Fruit fly (Drosophila melanogaster) whole organism, embryonic: ENCODE results near the gene CG34384.

Experiments
- Atf3 ChIP-seq: fragments of 200-800 bp; sonication (Bioruptor generic); optimal IDR thresholded peaks from 3 replicates; lab custom pipeline; 2016; ENCODE audit warnings: missing biosample characterization, missing genetic modification characterization
- B-H2 ChIP-seq: fragments of 200-800 bp; sonication (Bioruptor generic); optimal IDR thresholded peaks from 2 replicates; lab custom pipeline; 2018; ENCODE audit warnings: missing biosample characterization, mild to moderate bottlenecking, missing genetic modification characterization
- Blimp-1 ChIP-seq: fragments of 200-800 bp; sonication (Bioruptor generic); optimal IDR thresholded peaks from 3 replicates; lab custom pipeline; 2018; ENCODE audit warnings: missing biosample characterization, missing genetic modification characterization, mild to moderate bottlenecking, moderate library complexity, missing genetic modification reagents
- CG10147 ChIP-seq: fragments of 200-800 bp; sonication (Bioruptor generic); optimal IDR thresholded peaks from 2 replicates; lab custom pipeline; 2019; ENCODE audit warnings: missing biosample characterization, mild to moderate bottlenecking, missing genetic modification characterization, moderate library complexity
- CG12299 ChIP-seq: fragments of 200-800 bp; sonication (Bioruptor generic); optimal IDR thresholded peaks from 2 replicates; lab custom pipeline; 2018; ENCODE audit warnings: missing biosample characterization, mild to moderate bottlenecking, missing genetic modification characterization
- CG12769 ChIP-seq: fragments of 200-800 bp; sonication (Bioruptor generic); optimal IDR thresholded peaks from 2 replicates; lab custom pipeline; 2019; ENCODE audit warnings: missing biosample characterization, mild to moderate bottlenecking, missing genetic modification characterization, moderate library complexity
- CG14050 ChIP-seq: fragments of 200-800 bp; sonication (Bioruptor generic); IDR thresholded peaks from 3 replicates; pipeline ENCODE4 v1.3.6; 2022; ENCODE audit warnings: missing biosample characterization, missing genetic modification characterization
- CG17328 ChIP-seq: fragments of 200-800 bp; sonication (Bioruptor generic); IDR thresholded peaks from 2 replicates; pipeline ENCODE4 v1.3.6; 2022; ENCODE audit warnings: missing biosample characterization, missing genetic modification characterization
- CG17385 ChIP-seq: fragments of 200-800 bp; sonication (Bioruptor generic); optimal IDR thresholded peaks from 3 replicates; lab custom pipeline; 2018; ENCODE audit warnings: missing biosample characterization, mild to moderate bottlenecking, missing genetic modification characterization
- CG18599 ChIP-seq: fragments of 200-800 bp; sonication (Bioruptor generic); optimal IDR thresholded peaks from 3 replicates; lab custom pipeline; 2017; ENCODE audit warnings: missing biosample characterization, missing genetic modification characterization, mild to moderate bottlenecking, moderate library complexity, missing genetic modification reagents
- CG18764 ChIP-seq: fragments of 200-800 bp; sonication (Bioruptor generic); optimal IDR thresholded peaks from 3 replicates; lab custom pipeline; 2016; ENCODE audit warnings: missing biosample characterization, missing genetic modification characterization
- CG31441 ChIP-seq: fragments of 200-800 bp; sonication (Bioruptor generic); IDR thresholded peaks from 2 replicates; pipeline ENCODE4 v1.3.6; 2022; ENCODE audit warnings: missing biosample characterization, missing genetic modification characterization
- CG3726 ChIP-seq: fragments of 200-800 bp; sonication (Bioruptor generic); IDR thresholded peaks from 3 replicates; pipeline ENCODE4, ENCODE4 v1.3.6; 2022; ENCODE audit warnings: missing biosample characterization, missing genetic modification characterization
- CG4617 ChIP-seq: fragments of 200-800 bp; sonication (Bioruptor generic); optimal IDR thresholded peaks from 3 replicates; lab custom pipeline; 2016; ENCODE audit warnings: missing biosample characterization, missing genetic modification characterization, borderline replicate concordance
- CG4730 ChIP-seq: fragments of 200-800 bp; sonication (Bioruptor generic); IDR thresholded peaks from 2 replicates; pipeline ENCODE4 v1.3.6; 2022; ENCODE audit warnings: missing biosample characterization, missing genetic modification characterization
- CG7372 ChIP-seq: fragments of 200-800 bp; sonication (Bioruptor generic); IDR thresholded peaks from 2 replicates; pipeline ENCODE4 v1.3.6; 2022; ENCODE audit warnings: missing biosample characterization, missing genetic modification characterization
- CG8359 ChIP-seq: fragments of 200-800 bp; sonication (Bioruptor generic); optimal IDR thresholded peaks from 2 replicates; lab custom pipeline; 2017; ENCODE audit warnings: missing biosample characterization, mild to moderate bottlenecking, missing genetic modification characterization, borderline replicate concordance
- CG8478 ChIP-seq: fragments of >200 bp; optimal IDR thresholded peaks from 2 replicates; lab custom pipeline; 2018
- CG9817 ChIP-seq: fragments of 200-800 bp; sonication (Bioruptor generic); optimal IDR thresholded peaks from 2 replicates; lab custom pipeline; 2018; ENCODE audit warnings: missing biosample characterization, mild to moderate bottlenecking, missing genetic modification characterization, moderate library complexity
- CoRest ChIP-seq: fragments of 200-800 bp; sonication (Bioruptor generic); optimal IDR thresholded peaks from 3 replicates; lab custom pipeline; 2018; ENCODE audit warnings: missing biosample characterization, mild to moderate bottlenecking, missing genetic modification characterization, moderate library complexity
- Gug ChIP-seq: fragments of 200-800 bp; sonication (Bioruptor generic); IDR thresholded peaks from 4 replicates; pipeline ENCODE4 v1.3.6; 2022; ENCODE audit warnings: missing biosample characterization, missing genetic modification characterization
- H15 ChIP-seq: fragments of 200-800 bp; sonication (Bioruptor generic); IDR thresholded peaks from 3 replicates; pipeline ENCODE4 v1.3.6; 2022; ENCODE audit warnings: missing biosample characterization, missing genetic modification characterization
- Hmx ChIP-seq: fragments of 200-800 bp; sonication (Bioruptor generic); optimal IDR thresholded peaks from 2 replicates; lab custom pipeline; 2016; ENCODE audit warnings: missing biosample characterization, missing genetic modification characterization
- Hr51 ChIP-seq, 2 experiments: fragments of 200-800 bp; sonication (Bioruptor generic); optimal IDR thresholded peaks; 2 replicates in 1 of 2; 3 replicates in 1 of 2; lab custom pipeline; 2016 to 2018; ENCODE audit warnings: missing biosample characterization in 2 of 2, missing genetic modification characterization in 2 of 2, mild to moderate bottlenecking in 1 of 2, moderate library complexity in 1 of 2
- NFAT ChIP-seq: fragments of 200-800 bp; sonication (Bioruptor generic); IDR thresholded peaks from 2 replicates; pipeline ENCODE4 v1.3.6; 2022; ENCODE audit warnings: missing biosample characterization, missing genetic modification characterization
- Pdp1 ChIP-seq, 2 experiments: fragments of 200-800 bp; sonication (Bioruptor generic); optimal IDR thresholded peaks; 3 replicates each; lab custom pipeline; 2016; ENCODE audit warnings: missing biosample characterization in 2 of 2, missing genetic modification characterization in 2 of 2, mild to moderate bottlenecking in 1 of 2, moderate library complexity in 1 of 2
- Ssrp ChIP-seq: fragments of 200-800 bp; sonication (Bioruptor generic); optimal IDR thresholded peaks from 2 replicates; lab custom pipeline; 2018; ENCODE audit warnings: missing biosample characterization, mild to moderate bottlenecking, missing genetic modification characterization, moderate library complexity
- Stat92E ChIP-seq, 3 experiments: fragments of >200 bp in 2 of 3; fragments of 200-800 bp in 1 of 3; sonication (Bioruptor generic) in 1 of 3; optimal IDR thresholded peaks; 2 replicates each; lab custom pipeline; 2017 to 2019; ENCODE audit warnings: missing biosample characterization in 3 of 3, missing genetic modification characterization in 3 of 3, mild to moderate bottlenecking in 1 of 3, moderate library complexity in 1 of 3
- TFAM ChIP-seq: fragments of 200-800 bp; sonication (Bioruptor generic); optimal IDR thresholded peaks from 2 replicates; lab custom pipeline; 2017; ENCODE audit warnings: missing biosample characterization, missing genetic modification characterization, inconsistent platforms
- Tbp ChIP-seq: fragments of >200 bp; optimal IDR thresholded peaks from 2 replicates; lab custom pipeline; 2018; ENCODE audit warnings: missing biosample characterization, missing genetic modification characterization
- Usf ChIP-seq: fragments of 200-800 bp; sonication (Bioruptor generic); optimal IDR thresholded peaks from 2 replicates; lab custom pipeline; 2017; ENCODE audit warnings: missing genotype, missing biosample characterization, missing genetic modification characterization
- Vsx1 ChIP-seq: fragments of 200-800 bp; sonication (Bioruptor generic); optimal IDR thresholded peaks from 2 replicates; lab custom pipeline; 2017; ENCODE audit warnings: missing biosample characterization, mild to moderate bottlenecking, missing genetic modification characterization, missing genetic modification reagents
- ase ChIP-seq: fragments of 200-800 bp; sonication (Bioruptor generic); IDR thresholded peaks from 3 replicates; pipeline ENCODE4 v1.3.6; 2022; ENCODE audit warnings: missing biosample characterization, missing genetic modification characterization
- chinmo ChIP-seq: fragments of 200-800 bp; sonication (Bioruptor generic); IDR thresholded peaks from 4 replicates; pipeline ENCODE4 v1.3.6; 2022; ENCODE audit warnings: missing biosample characterization, missing genetic modification characterization; ENCODE audit not compliant: partially characterized antibody
- disco-r ChIP-seq: fragments of 200-800 bp; sonication (Bioruptor generic); optimal IDR thresholded peaks from 2 replicates; lab custom pipeline; 2016; ENCODE audit warnings: missing biosample characterization, missing genetic modification characterization
- dpn ChIP-seq, 2 experiments: fragments of 200-800 bp; sonication (Bioruptor generic); optimal IDR thresholded peaks; 3 replicates each; lab custom pipeline; 2016; ENCODE audit warnings: missing biosample characterization in 2 of 2, missing genetic modification characterization in 2 of 2
- dysf ChIP-seq: fragments of 200-800 bp; sonication (Bioruptor generic); IDR thresholded peaks from 3 replicates; pipeline ENCODE4 v1.3.6; 2022; ENCODE audit warnings: missing biosample characterization, missing genetic modification characterization
- emc ChIP-seq: fragments of 200-800 bp; sonication (Bioruptor generic); optimal IDR thresholded peaks from 2 replicates; lab custom pipeline; 2016; ENCODE audit warnings: missing biosample characterization, missing genetic modification characterization
- en ChIP-seq: fragments of 200-800 bp; sonication (Bioruptor generic); optimal IDR thresholded peaks from 2 replicates; lab custom pipeline; 2016; ENCODE audit warnings: missing biosample characterization, missing genetic modification characterization
- hb ChIP-seq: fragments of 200-800 bp; sonication (Bioruptor generic); IDR thresholded peaks from 3 replicates; pipeline ENCODE4 v1.3.6; 2022; ENCODE audit warnings: missing biosample characterization, missing genetic modification characterization; ENCODE audit not compliant: partially characterized antibody
- hbn ChIP-seq: fragments of 200-800 bp; sonication (Bioruptor generic); IDR thresholded peaks from 2 replicates; pipeline ENCODE4 v1.3.6; 2022; ENCODE audit warnings: missing biosample characterization, missing genetic modification characterization; ENCODE audit not compliant: partially characterized antibody
- kay ChIP-seq: fragments of 200-800 bp; sonication (Bioruptor generic); optimal IDR thresholded peaks from 2 replicates; lab custom pipeline; 2016; ENCODE audit warnings: missing biosample characterization, missing genetic modification characterization
- mam ChIP-seq: fragments of 200-800 bp; sonication (Bioruptor generic); optimal IDR thresholded peaks from 3 replicates; lab custom pipeline; 2016; ENCODE audit warnings: missing biosample characterization, missing genetic modification characterization
- psq ChIP-seq: fragments of 200-800 bp; sonication (Bioruptor generic); optimal IDR thresholded peaks from 2 replicates; lab custom pipeline; 2017; ENCODE audit warnings: missing biosample characterization, missing genetic modification characterization
- sens ChIP-seq: fragments of 200-800 bp; sonication (Bioruptor generic); peaks from one replicate; lab custom pipeline; 2016; ENCODE audit warnings: missing biosample characterization, missing genetic modification characterization
- slou ChIP-seq: fragments of 200-800 bp; sonication (Bioruptor generic); optimal IDR thresholded peaks from 3 replicates; lab custom pipeline; 2016; ENCODE audit warnings: missing biosample characterization, missing genetic modification characterization
- sr ChIP-seq: fragments of 200-800 bp; sonication (Bioruptor generic); IDR thresholded peaks from 3 replicates; pipeline ENCODE4 v1.3.6; 2022; ENCODE audit warnings: missing biosample characterization, missing genetic modification characterization
- ssp ChIP-seq: fragments of 200-800 bp; sonication (Bioruptor generic); IDR thresholded peaks from 2 replicates; pipeline ENCODE4 v1.3.6; 2022; ENCODE audit warnings: missing biosample characterization, missing genetic modification characterization
- tgo ChIP-seq: fragments of 200-800 bp; sonication (Bioruptor generic); IDR thresholded peaks from 3 replicates; pipeline ENCODE4 v1.3.6; 2022; ENCODE audit warnings: missing biosample characterization, missing genetic modification characterization
- trh ChIP-seq: fragments of 200-800 bp; sonication (Bioruptor generic); optimal IDR thresholded peaks from 2 replicates; lab custom pipeline; 2016; ENCODE audit warnings: missing biosample characterization, missing genetic modification characterization
- zen ChIP-seq: fragments of 200-800 bp; sonication (Bioruptor generic); optimal IDR thresholded peaks from 3 replicates; lab custom pipeline; 2018; ENCODE audit warnings: missing biosample characterization, mild to moderate bottlenecking, missing genetic modification characterization, moderate library complexity

CG34384 gene

dm6 chr3R:7821559-7821958 is 7.4 kb downstream of the CG34384 start (continued):
- TF ChIP-seq CG9817 (tag; lab: Kevin White, UChicago): peak; percentile 14
- TF ChIP-seq Usf: no peak
- no peak for TF ChIP-seq CG4730
- no peak for TF ChIP-seq CG17385 (GFP tag; lab: Kevin White, UChicago)
- no peak for TF ChIP-seq Ssrp
- 0 out of 2 replicates have a peak, but pooled peaks have one; percentile 19 for TF ChIP-seq CG31441 (GFP tag; lab: Robert Waterston, UW)
- TF ChIP-seq B-H2 (GFP tag; lab: Kevin White, UChicago): peak; percentile 17
- peak; percentile 39 for TF ChIP-seq sens (GFP tag; lab: Kevin White, UChicago)
- peak; percentile 64 for TF ChIP-seq dysf
- TF ChIP-seq Hmx (GFP tag; lab: Kevin White, UChicago): no peak
- no peak for TF ChIP-seq Vsx1
- TF ChIP-seq emc (GFP tag; lab: Kevin White, UChicago): no peak
- TF ChIP-seq chinmo (GFP tag; lab: Robert Waterston, UW): no peak
- no peak for TF ChIP-seq NFAT (GFP tag; lab: Robert Waterston, UW)
- no peak for TF ChIP-seq Tbp (GFP tag; lab: Kevin White, UChicago)
- peak in 1 of 2 experiments; percentile 27 for TF ChIP-seq Pdp1 (GFP tag; optimal IDR thresholded peaks at IDR 0.05; lab: Kevin White, UChicago)
- TF ChIP-seq Gug (GFP tag; lab: Robert Waterston, UW): no peak
- no peak for TF ChIP-seq CG14050
- no peak for TF ChIP-seq CG12299 (tag; lab: Kevin White, UChicago)
- TF ChIP-seq sr: no peak
- TF ChIP-seq disco-r (GFP tag; lab: Kevin White, UChicago): no peak
- no peak for TF ChIP-seq zen (tag; lab: Kevin White, UChicago)
- no peak for TF ChIP-seq H15 (GFP tag; lab: Robert Waterston, UW)
- TF ChIP-seq hbn: no peak
- TF ChIP-seq CG3726 (GFP tag; lab: Robert Waterston, UW): 0 out of 3 replicates have a peak, but pooled peaks have one; percentile 13
- peak; percentile 30 for TF ChIP-seq CoRest (tag; lab: Kevin White, UChicago)
- TF ChIP-seq ssp: peak; percentile 49; the same call in 1 of the 2 replicates
- TF ChIP-seq Atf3 (GFP tag; lab: Kevin White, UChicago): no peak
- TF ChIP-seq CG17328 (GFP tag; lab: Robert Waterston, UW): no peak
- no peak for TF ChIP-seq CG18764 (GFP tag; lab: Kevin White, UChicago)
- no peak for TF ChIP-seq TFAM (GFP tag; lab: Kevin White, UChicago)
- TF ChIP-seq Stat92E (GFP tag; optimal IDR thresholded peaks at IDR 0.05; lab: Kevin White, UChicago): no peak
- TF ChIP-seq hb: no peak
- no peak for TF ChIP-seq slou (GFP tag; lab: Kevin White, UChicago)
- TF ChIP-seq CG12769 (tag; lab: Kevin White, UChicago): no peak
- TF ChIP-seq kay: no peak
- no peak for TF ChIP-seq CG4617 (GFP tag; lab: Kevin White, UChicago)
- TF ChIP-seq trh (GFP tag; lab: Kevin White, UChicago): no peak
- no peak for TF ChIP-seq CG7372 (GFP tag; lab: Robert Waterston, UW)
- TF ChIP-seq Blimp-1 (GFP tag; lab: Kevin White, UChicago): no peak
- TF ChIP-seq psq (GFP tag; lab: Kevin White, UChicago): no peak
- peak in 1 of 2 experiments; percentile 53 for TF ChIP-seq Hr51 (GFP tag; optimal IDR thresholded peaks at IDR 0.05; lab: Kevin White, UChicago)
- peak; percentile 41 for TF ChIP-seq CG10147 (GFP tag; lab: Kevin White, UChicago)
- peak; percentile 84 for TF ChIP-seq CG18599 (GFP tag; lab: Kevin White, UChicago)
- TF ChIP-seq tgo: peak; percentile 43; the same call in 2 of the 3 replicates
- TF ChIP-seq mam (GFP tag; lab: Kevin White, UChicago): peak; percentile 52
- no peak for TF ChIP-seq CG8359
- TF ChIP-seq dpn (GFP tag; optimal IDR thresholded peaks at IDR 0.05; lab: Kevin White, UChicago): peak in 1 of 2 experiments; percentile 11
- TF ChIP-seq ase (GFP tag; lab: Robert Waterston, UW): no peak
- TF ChIP-seq en (GFP tag; lab: Kevin White, UChicago): no peak
- no peak for TF ChIP-seq CG8478 (lab: Kevin White, UChicago)
